Fruit fly (Drosophila melanogaster) whole organism, embryonic: ENCODE measurements around the gene CG4497.

Experiments
- CG10209 ChIP-seq: fragments of 200-800 bp; sonication (Bioruptor generic); optimal IDR thresholded peaks from 3 replicates; lab custom pipeline; 2017; ENCODE audit warnings: missing biosample characterization, mild to moderate bottlenecking, missing genetic modification characterization, missing genetic modification reagents
- CG11085 ChIP-seq: fragments of 200-800 bp; sonication (Bioruptor generic); IDR thresholded peaks from 2 replicates; pipeline ENCODE4 v1.3.6; 2022; ENCODE audit warnings: missing biosample characterization, missing genetic modification characterization
- CG11696 ChIP-seq: fragments of 200-800 bp; sonication (Bioruptor generic); IDR thresholded peaks from 2 replicates; pipeline ENCODE4 v1.3.6; 2022; ENCODE audit warnings: missing biosample characterization, missing genetic modification characterization
- CG12299 ChIP-seq: fragments of 200-800 bp; sonication (Bioruptor generic); optimal IDR thresholded peaks from 2 replicates; lab custom pipeline; 2018; ENCODE audit warnings: missing biosample characterization, mild to moderate bottlenecking, missing genetic modification characterization
- CG12659 ChIP-seq: fragments of 200-800 bp; sonication (Bioruptor generic); optimal IDR thresholded peaks from 3 replicates; lab custom pipeline; 2017; ENCODE audit warnings: mild to moderate bottlenecking, missing biosample characterization, missing genetic modification reagents, missing genetic modification characterization
- CG14014 ChIP-seq: fragments of 200-800 bp; sonication (Bioruptor generic); IDR thresholded peaks from 2 replicates; pipeline ENCODE4 v1.3.6; 2022; ENCODE audit warnings: missing biosample characterization, missing genetic modification characterization
- CG14710 ChIP-seq: fragments of 200-800 bp; sonication (Bioruptor generic); optimal IDR thresholded peaks from 3 replicates; lab custom pipeline; 2019; ENCODE audit warnings: missing biosample characterization, mild to moderate bottlenecking, missing genetic modification characterization, moderate library complexity
- CG1529 ChIP-seq: fragments of 200-800 bp; sonication (Bioruptor generic); optimal IDR thresholded peaks from 3 replicates; lab custom pipeline; 2018; ENCODE audit warnings: missing biosample characterization, missing genetic modification characterization
- CG16779 ChIP-seq: fragments of 200-800 bp; sonication (Bioruptor generic); IDR thresholded peaks from 2 replicates; pipeline ENCODE4 v1.3.6; 2022; ENCODE audit warnings: missing biosample characterization, missing genetic modification characterization
- CG17829 ChIP-seq: fragments of 200-800 bp; optimal IDR thresholded peaks from 2 replicates; lab custom pipeline; 2019; ENCODE audit warnings: missing biosample characterization, mild to moderate bottlenecking, missing genetic modification characterization, moderate library complexity
- CG1792 ChIP-seq: fragments of 200-800 bp; sonication (Bioruptor generic); optimal IDR thresholded peaks from 2 replicates; lab custom pipeline; 2016; ENCODE audit warnings: missing biosample characterization, missing genetic modification characterization
- CG18262 ChIP-seq: fragments of 200-800 bp; optimal IDR thresholded peaks from 3 replicates; lab custom pipeline; 2019; ENCODE audit warnings: missing biosample characterization, mild to moderate bottlenecking, missing genetic modification characterization, moderate library complexity
- CG2889 ChIP-seq: fragments of 200-800 bp; sonication (Bioruptor generic); IDR thresholded peaks from 3 replicates; pipeline ENCODE4 v1.3.6; 2022; ENCODE audit warnings: missing biosample characterization, missing genetic modification characterization
- CG30403 ChIP-seq: fragments of 200-800 bp; sonication (Bioruptor generic); optimal IDR thresholded peaks from 3 replicates; lab custom pipeline; 2016; ENCODE audit warnings: missing biosample characterization, missing genetic modification characterization
- CG3407 ChIP-seq: fragments of 200-800 bp; sonication (Bioruptor generic); optimal IDR thresholded peaks from 2 replicates; lab custom pipeline; 2018; ENCODE audit warnings: missing biosample characterization, mild to moderate bottlenecking, missing genetic modification characterization
- CG3726 ChIP-seq: fragments of 200-800 bp; sonication (Bioruptor generic); IDR thresholded peaks from 3 replicates; pipeline ENCODE4, ENCODE4 v1.3.6; 2022; ENCODE audit warnings: missing biosample characterization, missing genetic modification characterization
- CG4404 ChIP-seq: fragments of 200-800 bp; sonication (Bioruptor generic); IDR thresholded peaks from 2 replicates; pipeline ENCODE4 v1.3.6; 2022; ENCODE audit warnings: missing biosample characterization, missing genetic modification characterization
- CG4854 ChIP-seq: fragments of 200-800 bp; sonication (Bioruptor generic); optimal IDR thresholded peaks from 2 replicates; lab custom pipeline; 2016; ENCODE audit warnings: missing biosample characterization, missing genetic modification characterization, inconsistent platforms
- CG5953 ChIP-seq: fragments of 200-800 bp; sonication (Bioruptor generic); IDR thresholded peaks from 2 replicates; pipeline ENCODE4 v1.3.6; 2022; ENCODE audit warnings: missing biosample characterization, missing genetic modification characterization
- CG7839 ChIP-seq: fragments of 200-800 bp; sonication (Bioruptor generic); optimal IDR thresholded peaks from 3 replicates; lab custom pipeline; 2018; ENCODE audit warnings: missing biosample characterization, mild to moderate bottlenecking, missing genetic modification characterization, moderate library complexity
- Ets65A ChIP-seq: fragments of 200-800 bp; sonication (Bioruptor generic); peaks from one replicate; lab custom pipeline; 2016; ENCODE audit warnings: missing biosample characterization, missing genetic modification characterization
- Ets97D ChIP-seq: fragments of 200-800 bp; sonication (Bioruptor generic); optimal IDR thresholded peaks from 3 replicates; lab custom pipeline; 2016; ENCODE audit warnings: missing biosample characterization, missing genetic modification characterization
- Fer2 ChIP-seq: fragments of 200-800 bp; sonication (Bioruptor generic); optimal IDR thresholded peaks from 2 replicates; lab custom pipeline; 2018; ENCODE audit warnings: missing biosample characterization, mild to moderate bottlenecking, missing genetic modification characterization, moderate library complexity
- Neu2 ChIP-seq: fragments of 200-800 bp; sonication (Bioruptor generic); optimal IDR thresholded peaks from 3 replicates; lab custom pipeline; 2016; ENCODE audit warnings: missing biosample characterization, missing genetic modification characterization, borderline replicate concordance
- Nf-YC ChIP-seq: fragments of 200-800 bp; optimal IDR thresholded peaks from 3 replicates; lab custom pipeline; 2019; ENCODE audit warnings: missing biosample characterization, mild to moderate bottlenecking, missing genetic modification characterization, moderate library complexity
- Oli ChIP-seq: fragments of 200-800 bp; sonication (Bioruptor generic); optimal IDR thresholded peaks from 2 replicates; lab custom pipeline; 2018; ENCODE audit warnings: missing biosample characterization, mild to moderate bottlenecking, missing genetic modification characterization, moderate library complexity
- Poxn ChIP-seq: fragments of 200-800 bp; sonication (Bioruptor generic); IDR thresholded peaks from 2 replicates; pipeline ENCODE4 v1.3.6; 2022; ENCODE audit warnings: missing biosample characterization, missing genetic modification characterization
- Ptx1 ChIP-seq: fragments of 200-800 bp; sonication (Bioruptor generic); IDR thresholded peaks from 2 replicates; pipeline ENCODE4 v1.3.6; 2022; ENCODE audit warnings: missing biosample characterization, missing genetic modification characterization
- Sox102F ChIP-seq: fragments of 200-800 bp; sonication (Bioruptor generic); optimal IDR thresholded peaks from 2 replicates; lab custom pipeline; 2018; ENCODE audit warnings: missing biosample characterization, mild to moderate bottlenecking, missing genetic modification characterization, moderate library complexity
- Sry-δ ChIP-seq: fragments of 200-800 bp; sonication (Bioruptor generic); optimal IDR thresholded peaks from 2 replicates; lab custom pipeline; 2016; ENCODE audit warnings: missing biosample characterization, missing genetic modification characterization
- Stat92E ChIP-seq, 3 experiments: fragments of >200 bp in 2 of 3; fragments of 200-800 bp in 1 of 3; sonication (Bioruptor generic) in 1 of 3; optimal IDR thresholded peaks; 2 replicates each; lab custom pipeline; 2017 to 2019; ENCODE audit warnings: missing biosample characterization in 3 of 3, missing genetic modification characterization in 3 of 3, mild to moderate bottlenecking in 1 of 3, moderate library complexity in 1 of 3
- ara ChIP-seq: fragments of 200-800 bp; sonication (Bioruptor generic); IDR thresholded peaks from 2 replicates; pipeline ENCODE4 v1.3.6; 2022; ENCODE audit warnings: missing biosample characterization, missing genetic modification characterization
- cas ChIP-seq: fragments of 200-800 bp; sonication (Bioruptor generic); IDR thresholded peaks from 2 replicates; pipeline ENCODE4 v1.3.6; 2022; ENCODE audit warnings: missing biosample characterization, missing genetic modification characterization
- croc ChIP-seq: fragments of 200-800 bp; sonication (Bioruptor generic); conservative IDR thresholded peaks from 3 replicates; pipeline ENCODE4 v1.3.6; 2022; ENCODE audit warnings: missing biosample characterization, missing genetic modification characterization
- dysf ChIP-seq: fragments of 200-800 bp; sonication (Bioruptor generic); IDR thresholded peaks from 3 replicates; pipeline ENCODE4 v1.3.6; 2022; ENCODE audit warnings: missing biosample characterization, missing genetic modification characterization
- fru ChIP-seq: fragments of >200 bp; optimal IDR thresholded peaks from 2 replicates; lab custom pipeline; 2017
- gro ChIP-seq: fragments of 200-800 bp; sonication (Bioruptor generic); optimal IDR thresholded peaks from 2 replicates; lab custom pipeline; 2016; ENCODE audit warnings: missing biosample characterization, missing genetic modification characterization
- gt ChIP-seq: fragments of 200-800 bp; sonication (Bioruptor generic); IDR thresholded peaks from 2 replicates; pipeline ENCODE4 v1.3.6; 2022; ENCODE audit warnings: missing biosample characterization, missing genetic modification characterization
- inv ChIP-seq: fragments of 200-800 bp; sonication (Bioruptor generic); IDR thresholded peaks from 2 replicates; pipeline ENCODE4 v1.3.6; 2022; ENCODE audit warnings: missing biosample characterization, missing genetic modification characterization; ENCODE audit not compliant: partially characterized antibody
- jing ChIP-seq: fragments of 200-800 bp; sonication (Bioruptor generic); optimal IDR thresholded peaks from 2 replicates; lab custom pipeline; 2018; ENCODE audit warnings: missing biosample characterization, mild to moderate bottlenecking, missing genetic modification characterization
- maf-S ChIP-seq: fragments of 200-800 bp; sonication (Bioruptor generic); optimal IDR thresholded peaks from 2 replicates; lab custom pipeline; 2016; ENCODE audit warnings: missing biosample characterization, missing genetic modification characterization
- mam ChIP-seq: fragments of 200-800 bp; sonication (Bioruptor generic); optimal IDR thresholded peaks from 3 replicates; lab custom pipeline; 2016; ENCODE audit warnings: missing biosample characterization, missing genetic modification characterization
- odd ChIP-seq: fragments of 200-800 bp; sonication (Bioruptor generic); optimal IDR thresholded peaks from 2 replicates; lab custom pipeline; 2017; ENCODE audit warnings: missing biosample characterization, mild to moderate bottlenecking, missing genetic modification characterization
- onecut ChIP-seq: fragments of 200-800 bp; sonication (Bioruptor generic); IDR thresholded peaks from 2 replicates; pipeline ENCODE4 v1.3.6; 2022; ENCODE audit warnings: missing biosample characterization, missing genetic modification characterization
- pros ChIP-seq: fragments of 200-800 bp; sonication (Bioruptor generic); optimal IDR thresholded peaks from 3 replicates; lab custom pipeline; 2019; ENCODE audit warnings: missing biosample characterization, mild to moderate bottlenecking, missing genetic modification characterization, moderate library complexity
- sd ChIP-seq: fragments of 200-800 bp; sonication (Bioruptor generic); optimal IDR thresholded peaks from 3 replicates; lab custom pipeline; 2018; ENCODE audit warnings: missing biosample characterization, mild to moderate bottlenecking, missing genetic modification characterization, moderate library complexity
- sens-2 ChIP-seq: fragments of 200-800 bp; sonication (Bioruptor generic); IDR thresholded peaks from 2 replicates; pipeline ENCODE4 v1.3.6; 2022; ENCODE audit warnings: missing biosample characterization, missing genetic modification characterization
- sqz ChIP-seq: fragments of 200-800 bp; sonication (Bioruptor generic); optimal IDR thresholded peaks from 3 replicates; lab custom pipeline; 2018; ENCODE audit warnings: missing biosample characterization, mild to moderate bottlenecking, missing genetic modification characterization
- stwl ChIP-seq: fragments of 200-800 bp; sonication (Bioruptor generic); optimal IDR thresholded peaks from 3 replicates; lab custom pipeline; 2018; ENCODE audit warnings: missing biosample characterization, mild to moderate bottlenecking, missing genetic modification characterization, moderate library complexity
- tio ChIP-seq: fragments of 200-800 bp; sonication (Bioruptor generic); optimal IDR thresholded peaks from 2 replicates; lab custom pipeline; 2017; ENCODE audit warnings: missing biosample characterization, missing genetic modification characterization, inconsistent platforms
- vfl ChIP-seq: fragments of 200-800 bp; sonication (Bioruptor generic); optimal IDR thresholded peaks from 2 replicates; lab custom pipeline; 2016; ENCODE audit warnings: missing biosample characterization, missing genetic modification characterization

Gene CG4497

DNA sequence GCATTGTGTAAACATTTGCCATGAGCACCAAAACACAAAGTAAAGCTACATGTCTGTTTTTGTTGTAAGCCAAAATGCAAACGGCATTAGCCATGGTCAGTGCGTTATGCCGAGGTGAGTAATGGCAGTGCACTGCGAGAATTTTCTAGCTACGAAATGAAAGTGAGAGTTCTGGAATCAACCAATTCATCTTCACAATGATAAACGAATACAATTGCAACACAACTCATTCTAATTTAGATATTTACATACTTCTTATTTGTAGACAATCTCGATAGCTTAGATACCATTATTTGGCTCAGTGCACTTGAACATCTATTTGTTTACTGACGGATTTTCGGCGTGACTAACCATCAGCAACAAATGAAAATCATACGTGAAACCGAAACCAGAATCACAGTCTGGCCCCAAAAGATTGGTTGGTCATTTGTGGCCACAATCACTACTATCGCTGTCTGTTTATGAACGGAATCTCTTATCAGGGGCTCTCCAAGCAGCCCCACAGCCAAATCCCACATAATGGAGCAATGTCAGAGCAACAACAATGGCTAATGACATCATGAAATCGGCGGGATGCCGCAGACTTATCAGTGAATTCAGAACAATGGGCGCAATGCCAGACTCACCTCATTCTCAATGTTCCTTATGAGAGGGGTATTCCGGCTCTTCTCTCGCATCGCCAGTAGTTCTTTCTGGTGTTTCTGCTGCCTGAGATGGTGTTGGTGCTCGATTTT is 39.4 kb downstream of the CG4497 start:
- TF ChIP-seq Nf-YC (tag; lab: Kevin White, UChicago) (no peak), tio (peak; percentile 19), CG1529 (peak; percentile 1), onecut (no peak), Oli (peak; percentile 37), sd (no peak), Ets97D (no peak), Poxn (GFP tag; lab: Robert Waterston, UW) (no peak), Sry-δ (GFP tag; lab: Kevin White, UChicago) (peak; percentile 6), CG12659 (GFP tag; lab: Kevin White, UChicago) (peak; percentile 11), CG16779 (GFP tag; lab: Robert Waterston, UW) (no peak), CG5953 (GFP tag; lab: Robert Waterston, UW) (no peak), CG4404 (GFP tag; lab: Robert Waterston, UW) (no peak), CG2889 (GFP tag; lab: Robert Waterston, UW) (no peak), inv (GFP tag; lab: Robert Waterston, UW) (no peak), CG3726 (no peak), stwl (tag; lab: Kevin White, UChicago) (no peak), jing (GFP tag; lab: Kevin White, UChicago) (no peak), CG1792 (GFP tag; lab: Kevin White, UChicago) (no peak), sqz (no peak), ara (GFP tag; lab: Robert Waterston, UW) (peak; percentile 64; the same call in 1 of the 2 replicates), CG4854 (GFP tag; lab: Kevin White, UChicago) (no peak), gro (GFP tag; lab: Kevin White, UChicago) (no peak), Neu2 (GFP tag; lab: Kevin White, UChicago) (no peak), CG7839 (tag; lab: Kevin White, UChicago) (peak; percentile 50), CG14014 (peak; percentile 39; the same call in 1 of the 2 replicates), CG12299 (tag; lab: Kevin White, UChicago) (no peak), Stat92E (GFP tag; optimal IDR thresholded peaks at IDR 0.05; lab: Kevin White, UChicago) (no peak), CG10209 (GFP tag; lab: Kevin White, UChicago) (peak; percentile 6), dysf (peak; percentile 47; the same call in 1 of the 3 replicates), CG11085 (GFP tag; lab: Robert Waterston, UW) (no peak), Ets65A (peak; percentile 96), CG3407 (GFP tag; lab: Kevin White, UChicago) (no peak), odd (GFP tag; lab: Kevin White, UChicago) (no peak), CG11696 (GFP tag; lab: Robert Waterston, UW) (no peak), fru (no peak), CG14710 (peak; percentile 6), croc (GFP tag; lab: Robert Waterston, UW) (no peak), CG17829 (tag; lab: Kevin White, UChicago) (no peak), maf-S (GFP tag; lab: Kevin White, UChicago) (no peak), Ptx1 (GFP tag; lab: Robert Waterston, UW) (peak; percentile 67), CG30403 (GFP tag; lab: Kevin White, UChicago) (peak; percentile 41), Fer2 (tag; lab: Kevin White, UChicago) (no peak), Sox102F (GFP tag; lab: Kevin White, UChicago) (peak; percentile 45), gt (no peak), mam (peak; percentile 14), vfl (GFP tag; lab: Kevin White, UChicago) (no peak), sens-2 (GFP tag; lab: Robert Waterston, UW) (no peak), pros (GFP tag; lab: Kevin White, UChicago) (no peak), cas (no peak), CG18262 (peak; percentile 31)
